Worm (Caenorhabditis elegans) whole organism, L4 larva: ENCODE measurements around the gene spp-24.

Experiments used
- F10B5.3 ChIP-seq: sonication (generic microtip); optimal IDR thresholded peaks from 2 replicates; lab custom pipeline; 2016; ENCODE audit warnings: mild to moderate bottlenecking, missing genetic modification characterization, missing compliant biosample characterization
- T26A8.4 ChIP-seq: fragments of 200-800 bp; sonication (Bioruptor generic); IDR thresholded peaks from 2 replicates; pipeline ENCODE4 v1.3.6; 2022; ENCODE audit warnings: missing genetic modification characterization, missing compliant biosample characterization
- ZK337.2 ChIP-seq: fragments of 200-800 bp; sonication (Bioruptor generic); IDR thresholded peaks from 2 replicates; pipeline ENCODE4 v1.3.6; 2022; ENCODE audit warnings: missing genetic modification reagents, missing genetic modification characterization, missing compliant biosample characterization
- ama-1 ChIP-seq: fragments of 150-350 bp; optimal IDR thresholded peaks from 2 replicates; lab custom pipeline; 2014; ENCODE audit warnings: inconsistent platforms, mixed read lengths
- attf-4 ChIP-seq: sonication (generic microtip); optimal IDR thresholded peaks from 3 replicates; lab custom pipeline; 2017; ENCODE audit warnings: missing biosample characterization, missing genetic modification characterization
- ceh-44 ChIP-seq: fragments of 200-800 bp; sonication (Bioruptor generic); IDR thresholded peaks from 2 replicates; pipeline ENCODE4 v1.3.6; 2022; ENCODE audit warnings: missing genetic modification reagents, missing genetic modification characterization, missing compliant biosample characterization
- ces-1 ChIP-seq: fragments of 150-350 bp; sonication (generic microtip); optimal IDR thresholded peaks from 4 replicates; lab custom pipeline; 2014; ENCODE audit warnings: missing biosample characterization, missing genetic modification reagents, missing genetic modification characterization
- daf-12 ChIP-seq: fragments of 150-350 bp; optimal IDR thresholded peaks from 2 replicates; lab custom pipeline; 2014; ENCODE audit warnings: missing biosample characterization, missing genetic modification reagents, missing genetic modification characterization
- daf-8 ChIP-seq: fragments of 200-800 bp; sonication (Bioruptor generic); IDR thresholded peaks from 2 replicates; pipeline ENCODE4 v1.3.6; 2022; ENCODE audit warnings: missing genetic modification characterization, missing compliant biosample characterization
- dmd-9 ChIP-seq: fragments of 200-800 bp; sonication (Bioruptor generic); IDR thresholded peaks from 2 replicates; pipeline ENCODE4 v1.3.6; 2022; ENCODE audit warnings: missing genetic modification reagents, missing genetic modification characterization, missing compliant biosample characterization
- dve-1 ChIP-seq: sonication (generic microtip); optimal IDR thresholded peaks from 2 replicates; lab custom pipeline; 2017; ENCODE audit warnings: antibody characterized with exemption, mild to moderate bottlenecking, missing genetic modification characterization, missing compliant biosample characterization; ENCODE audit not compliant: insufficient read depth
- fkh-10 ChIP-seq: fragments of 150-350 bp; optimal IDR thresholded peaks from 2 replicates; lab custom pipeline; 2014; ENCODE audit warnings: missing biosample characterization, missing genetic modification reagents, missing genetic modification characterization
- hlh-30 ChIP-seq: sonication (generic microtip); optimal IDR thresholded peaks from 2 replicates; lab custom pipeline; 2017; ENCODE audit warnings: antibody characterized with exemption, mild to moderate bottlenecking, missing genetic modification characterization, missing compliant biosample characterization; ENCODE audit not compliant: insufficient read depth
- lin-1 ChIP-seq: fragments of 200-800 bp; sonication (Bioruptor generic); IDR thresholded peaks from 2 replicates; pipeline ENCODE4 v1.3.6; 2022; ENCODE audit warnings: missing genetic modification reagents, missing genetic modification characterization, missing compliant biosample characterization
- lin-39 ChIP-seq: fragments of 150-350 bp; optimal IDR thresholded peaks from 2 replicates; lab custom pipeline; 2014; ENCODE audit warnings: missing biosample characterization, missing genetic modification reagents, missing genetic modification characterization
- mdl-1 ChIP-seq, 2 experiments: fragments of 150-350 bp in 1 of 2; sonication (generic microtip) in 1 of 2; optimal IDR thresholded peaks; 2 replicates each; lab custom pipeline; 2014 to 2017; ENCODE audit warnings: missing biosample characterization in 2 of 2, missing genetic modification characterization in 2 of 2
- mxl-2 ChIP-seq: fragments of 200-800 bp; sonication (Bioruptor generic); conservative IDR thresholded peaks from 2 replicates; pipeline ENCODE4 v1.3.6; 2022; ENCODE audit warnings: missing genetic modification reagents, missing genetic modification characterization, missing compliant biosample characterization
- nhr-11 ChIP-seq: fragments of 150-350 bp; optimal IDR thresholded peaks from 2 replicates; lab custom pipeline; 2014; ENCODE audit warnings: missing biosample characterization, missing genetic modification characterization
- nhr-237 ChIP-seq: sonication (generic microtip); optimal IDR thresholded peaks from 2 replicates; lab custom pipeline; 2017; ENCODE audit warnings: missing biosample characterization, missing genetic modification characterization
- nhr-48 ChIP-seq: sonication (generic microtip); optimal IDR thresholded peaks from 2 replicates; lab custom pipeline; 2016; ENCODE audit warnings: mild to moderate bottlenecking, missing genetic modification characterization, missing compliant biosample characterization
- nhr-6 ChIP-seq: fragments of 150-350 bp; optimal IDR thresholded peaks from 2 replicates; lab custom pipeline; 2014; ENCODE audit warnings: missing biosample characterization, missing genetic modification characterization
- pqm-1 ChIP-seq: sonication (generic microtip); optimal IDR thresholded peaks from 2 replicates; lab custom pipeline; 2017; ENCODE audit warnings: missing biosample characterization, missing genetic modification characterization
- rbr-2 ChIP-seq: sonication (generic microtip); optimal IDR thresholded peaks from 2 replicates; lab custom pipeline; 2016; ENCODE audit warnings: missing genotype, missing genetic modification characterization, missing compliant biosample characterization
- snpc-1.2 ChIP-seq: fragments of 200-800 bp; sonication (Bioruptor generic); IDR thresholded peaks from 2 replicates; pipeline ENCODE4 v1.3.6; 2022; ENCODE audit warnings: missing genetic modification reagents, missing genetic modification characterization, missing compliant biosample characterization
- spr-1 ChIP-seq: sonication (generic microtip); optimal IDR thresholded peaks from 2 replicates; lab custom pipeline; 2016; ENCODE audit warnings: mild to moderate bottlenecking, missing genetic modification characterization, missing compliant biosample characterization
- unc-62 ChIP-seq, 3 experiments: fragments of 150-350 bp in 1 of 3; sonication (generic microtip); optimal IDR thresholded peaks in 2 of 3; peaks in 1 of 3; 1 replicate in 1 of 3; 2 replicates in 2 of 3; lab custom pipeline; 2014 to 2017; ENCODE audit warnings: missing biosample characterization in 3 of 3, missing genetic modification characterization in 3 of 3, missing genetic modification reagents in 3 of 3, missing genotype in 1 of 3
- vab-7 ChIP-seq: fragments of 200-800 bp; sonication (Bioruptor generic); IDR thresholded peaks from 2 replicates; pipeline ENCODE4 v1.3.6; 2022; ENCODE audit warnings: missing genetic modification reagents, missing genetic modification characterization, missing compliant biosample characterization
- zfp-3 ChIP-seq: fragments of 200-800 bp; sonication (Bioruptor generic); conservative IDR thresholded peaks from 2 replicates; pipeline ENCODE4 v1.3.6; 2022; ENCODE audit warnings: missing genetic modification reagents, missing genetic modification characterization, missing compliant biosample characterization
- ztf-11 ChIP-seq: fragments of 150-350 bp; optimal IDR thresholded peaks from 2 replicates; lab custom pipeline; 2014; ENCODE audit warnings: missing biosample characterization, missing genetic modification characterization

spp-24 gene

DNA sequence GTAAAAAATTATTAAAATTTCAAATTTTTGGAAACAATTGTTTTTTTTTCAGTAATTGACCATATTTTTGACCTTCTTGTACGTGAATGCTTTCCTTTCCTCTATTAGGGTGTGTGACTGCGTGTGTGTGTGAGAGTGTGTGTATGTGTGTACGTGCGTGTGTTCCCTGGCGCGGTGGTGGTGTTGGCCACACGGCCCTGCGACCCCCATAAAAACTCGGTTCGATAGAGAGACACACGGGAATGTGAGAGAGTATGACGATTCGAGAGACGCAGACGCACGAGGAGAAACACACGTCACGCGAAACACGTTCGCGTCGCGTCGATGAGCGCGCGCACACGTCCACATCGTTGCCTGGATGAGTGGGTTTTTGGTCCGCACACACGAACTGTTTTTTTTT, 20.6 kb downstream of the spp-24 start (continued):
- TF ChIP-seq pqm-1 (tag; lab: Kevin White, UChicago) = no peak
- no peak for TF ChIP-seq ces-1 (GFP tag; lab: Kevin White, UChicago)
- TF ChIP-seq zfp-3 (GFP tag; lab: Robert Waterston, UW) = 0 out of 2 replicates have a peak, but pooled peaks have one; percentile 44
- TF ChIP-seq hlh-30 (tag; lab: Kevin White, UChicago) = peak; percentile 98
- no peak for TF ChIP-seq daf-12 (tag; lab: Kevin White, UChicago)
- no peak for TF ChIP-seq ztf-11
- TF ChIP-seq ceh-44 (GFP tag; lab: Robert Waterston, UW) = peak; percentile 16; the same call in 1 of the 2 replicates
- TF ChIP-seq vab-7 (GFP tag; lab: Robert Waterston, UW) = 0 out of 2 replicates have a peak, but pooled peaks have one; percentile 18

- no peak for TF ChIP-seq F10B5.3 (tag; lab: Kevin White, UChicago)
- TF ChIP-seq snpc-1.2 (GFP tag; lab: Robert Waterston, UW) = no peak
- no peak for TF ChIP-seq dmd-9 (GFP tag; lab: Robert Waterston, UW)
- TF ChIP-seq T26A8.4 = no peak
- TF ChIP-seq ces-1 (GFP tag; lab: Kevin White, UChicago) = no peak
- TF ChIP-seq nhr-237 = no peak
- no peak for TF ChIP-seq rbr-2 (tag; lab: Kevin White, UChicago)
- TF ChIP-seq attf-4 (tag; lab: Kevin White, UChicago) = no peak
- TF ChIP-seq ama-1 (lab: Kevin White, UChicago) = no peak
- no peak for TF ChIP-seq ZK337.2 (GFP tag; lab: Robert Waterston, UW)
- no peak for TF ChIP-seq nhr-48 (tag; lab: Kevin White, UChicago)
- TF ChIP-seq mxl-2 (GFP tag; lab: Robert Waterston, UW) = no peak
- no peak for TF ChIP-seq lin-39 (tag; lab: Kevin White, UChicago)
Observed at ce11 chrII:12685-13084, 26.7 kb downstream of the spp-24 start, which contains the start of gene best-3. TSS of gene best-3 (plus strand) at chrII:12985.

DNA sequence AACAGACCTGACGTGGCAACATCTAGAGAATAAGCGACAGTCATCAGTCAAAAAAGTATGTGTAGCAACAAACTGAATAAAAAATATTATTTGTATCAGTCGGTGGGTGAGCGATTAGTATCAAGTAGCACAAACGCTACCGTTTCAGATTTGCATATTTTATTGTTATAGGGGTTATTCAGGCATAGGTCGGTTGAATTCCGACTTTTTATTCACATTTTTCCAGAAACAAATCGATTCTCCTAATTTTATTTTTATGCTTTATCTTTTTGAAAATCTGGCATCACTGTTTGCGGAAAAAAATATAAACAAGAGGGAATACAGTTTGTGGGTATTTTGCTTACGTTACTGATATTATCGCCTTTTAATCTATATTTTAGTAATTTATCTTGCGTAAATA, 27.6 kb downstream of the spp-24 start, which contains the start of gene best-4:
Gene best-4, minus strand, starts transcription at position 101 of the 400 bp plus-strand sequence.
- TF ChIP-seq daf-8 (GFP tag; lab: Robert Waterston, UW) (no peak), dve-1 (tag; lab: Kevin White, UChicago) (no peak)

DNA sequence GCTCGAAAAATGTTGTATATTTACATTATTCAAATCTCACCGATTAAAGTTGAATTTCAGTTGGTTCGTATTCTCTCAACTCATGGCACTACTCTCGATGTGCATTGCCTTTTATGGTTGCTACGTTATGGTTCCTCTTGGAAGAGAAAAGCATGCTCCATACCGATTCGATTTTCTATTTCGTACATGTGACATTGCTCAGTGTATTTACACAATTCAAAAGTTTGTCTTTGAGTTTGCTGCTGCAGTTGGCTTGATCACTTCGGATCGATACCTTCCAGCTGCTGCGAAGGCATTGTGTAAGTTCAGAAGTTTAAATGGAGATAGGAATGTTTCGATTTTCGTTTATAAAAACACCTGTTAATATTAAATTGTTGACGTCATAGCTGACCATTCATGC, 31.1 kb downstream of the spp-24 start:
- no peak for TF ChIP-seq T26A8.4
- TF ChIP-seq unc-62 (GFP tag; optimal IDR thresholded peaks at IDR 0.05 in 1 of 2; lab: Kevin White, UChicago) = peak in 1 of 2 experiments; percentile 85
- TF ChIP-seq unc-62 (tag; optimal IDR thresholded peaks at IDR 0.05; lab: Kevin White, UChicago) = no peak
- TF ChIP-seq nhr-6 (tag; lab: Kevin White, UChicago) = no peak

DNA sequence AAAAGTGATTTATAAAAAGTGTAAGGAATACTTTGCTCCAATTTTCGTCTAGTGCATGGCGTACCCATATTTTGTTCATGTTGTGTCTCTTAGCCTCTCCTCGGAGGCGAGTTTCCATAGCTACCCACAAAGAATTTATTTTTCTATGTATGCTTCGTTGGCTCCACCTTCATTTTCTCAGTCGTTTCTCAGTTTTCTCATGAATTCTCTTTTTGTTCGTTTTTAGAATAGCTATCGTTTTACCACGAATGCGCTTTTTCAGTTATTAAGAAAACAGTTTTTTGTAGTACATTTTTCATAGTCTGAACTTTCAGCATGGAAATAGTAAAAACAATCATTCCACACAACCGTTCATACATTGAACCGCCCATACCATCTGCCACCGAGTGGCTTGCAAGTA, 33.0 kb downstream of the spp-24 start, which contains the start of gene osta-1:
Gene osta-1, plus strand, starts transcription at position 309 of the 400 bp plus-strand sequence.
- TF ChIP-seq nhr-11 (tag; lab: Kevin White, UChicago) = peak; percentile 13
- peak in 1 of 2 experiments; percentile 18 for TF ChIP-seq unc-62 (GFP tag; optimal IDR thresholded peaks at IDR 0.05 in 1 of 2; lab: Kevin White, UChicago)
- TF ChIP-seq unc-62 (tag; optimal IDR thresholded peaks at IDR 0.05; lab: Kevin White, UChicago) = no peak
- TF ChIP-seq fkh-10 (GFP tag; lab: Kevin White, UChicago) = no peak

DNA sequence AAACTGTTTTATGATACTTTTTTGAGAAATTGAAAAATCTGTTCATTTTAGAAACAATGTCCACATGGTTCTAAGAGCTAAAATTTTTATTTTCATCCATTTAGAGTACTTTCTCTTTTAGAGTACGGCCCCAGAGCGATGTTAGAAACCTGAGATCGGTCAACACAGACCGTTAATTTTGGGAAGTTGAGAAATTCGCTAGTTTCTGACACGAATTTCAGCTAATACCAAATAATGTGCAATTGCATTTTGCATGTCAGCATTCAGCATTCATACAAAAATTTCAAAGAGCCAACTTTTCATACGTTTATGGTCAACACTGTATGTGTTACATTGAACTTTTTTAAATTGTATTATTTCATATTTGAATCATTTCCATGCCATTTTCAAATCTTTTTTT, 34.5 kb downstream of the spp-24 start:
- TF ChIP-seq lin-1 (GFP tag; lab: Robert Waterston, UW) (no peak), spr-1 (no peak), mdl-1 (tag; optimal IDR thresholded peaks at IDR 0.05; lab: Kevin White, UChicago) (no peak), unc-62 (GFP tag; optimal IDR thresholded peaks at IDR 0.05 in 1 of 2; lab: Kevin White, UChicago) (peak in 1 of 2 experiments; percentile 80), unc-62 (tag; optimal IDR thresholded peaks at IDR 0.05; lab: Kevin White, UChicago) (no peak)
